Worm (Caenorhabditis elegans) whole organism, late embryonic: Measurements from ENCODE around the gene nlp-43.

ENCODE experiments used
- ahr-1 ChIP-seq: sonication (generic microtip); optimal IDR thresholded peaks from 2 replicates; lab custom pipeline; 2016; ENCODE audit warnings: missing genetic modification characterization, missing compliant biosample characterization
- dmd-4 ChIP-seq: sonication (generic microtip); optimal IDR thresholded peaks from 2 replicates; lab custom pipeline; 2016; ENCODE audit warnings: borderline replicate concordance, missing genetic modification characterization, missing compliant biosample characterization
- elt-2 ChIP-seq: sonication (generic microtip); optimal IDR thresholded peaks from 2 replicates; lab custom pipeline; 2016; ENCODE audit warnings: missing genetic modification reagents, missing genetic modification characterization, missing compliant biosample characterization
- fax-1 ChIP-seq: sonication (generic microtip); optimal IDR thresholded peaks from 2 replicates; lab custom pipeline; 2016; ENCODE audit warnings: missing genotype, missing genetic modification characterization, missing compliant biosample characterization
- fkh-10 ChIP-seq: fragments of 150-350 bp; optimal IDR thresholded peaks from 2 replicates; lab custom pipeline; 2014; ENCODE audit warnings: missing biosample characterization, missing genetic modification reagents, missing genetic modification characterization
- nhr-11 ChIP-seq: fragments of 150-350 bp; optimal IDR thresholded peaks from 2 replicates; lab custom pipeline; 2014; ENCODE audit warnings: missing biosample characterization, missing genetic modification characterization
- odd-2 ChIP-seq: sonication (generic microtip); optimal IDR thresholded peaks from 2 replicates; lab custom pipeline; 2017; ENCODE audit warnings: antibody characterized with exemption, mild to moderate bottlenecking, missing genetic modification characterization, missing compliant biosample characterization
- tbx-2 ChIP-seq: sonication (generic microtip); optimal IDR thresholded peaks from 2 replicates; lab custom pipeline; 2016; ENCODE audit warnings: missing genetic modification characterization, missing compliant biosample characterization
- tbx-7 ChIP-seq: sonication (generic microtip); optimal IDR thresholded peaks from 2 replicates; lab custom pipeline; 2016; ENCODE audit warnings: missing genotype, missing genetic modification characterization, missing compliant biosample characterization
- zip-5 ChIP-seq: sonication (generic microtip); optimal IDR thresholded peaks from 2 replicates; lab custom pipeline; 2016; ENCODE audit warnings: missing genetic modification characterization, missing compliant biosample characterization
- ztf-16 ChIP-seq: sonication (generic microtip); optimal IDR thresholded peaks from 2 replicates; lab custom pipeline; 2017; ENCODE audit warnings: missing genetic modification characterization, missing compliant biosample characterization

ce11 chrIII:5076569-5076968 lies 34.4 kb downstream of the nlp-43 start:
- no peak for TF ChIP-seq ztf-16 (tag; lab: Kevin White, UChicago)
- no peak for TF ChIP-seq odd-2
- no peak for TF ChIP-seq nhr-11 (tag; lab: Kevin White, UChicago)
- no peak for TF ChIP-seq fkh-10 (GFP tag; lab: Kevin White, UChicago)
- TF ChIP-seq zip-5 (tag; lab: Kevin White, UChicago) = no peak
- no peak for TF ChIP-seq fax-1 (tag; lab: Kevin White, UChicago)
- no peak for TF ChIP-seq elt-2 (tag; lab: Kevin White, UChicago)
- TF ChIP-seq tbx-7 = no peak
- no peak for TF ChIP-seq dmd-4 (tag; lab: Kevin White, UChicago)
- TF ChIP-seq tbx-2 (tag; lab: Kevin White, UChicago) = no peak
- TF ChIP-seq ahr-1 (tag; lab: Kevin White, UChicago) = no peak
